Fruit fly (Drosophila melanogaster) Kc167 (cell line): ENCODE results near the gene LysRS.

Experiments
- Myc ChIP-seq: fragments of >200 bp; optimal IDR thresholded peaks from 2 replicates; lab custom pipeline; 2017; ENCODE audit warnings: missing external identifiers
- Sin3A ChIP-seq: fragments of >200 bp; optimal IDR thresholded peaks from 2 replicates; lab custom pipeline; 2018; ENCODE audit warnings: missing external identifiers
- h ChIP-seq: fragments of >200 bp; optimal IDR thresholded peaks from 3 replicates; lab custom pipeline; 2018; ENCODE audit warnings: missing external identifiers
- insv ChIP-seq: fragments of >200 bp; optimal IDR thresholded peaks from 3 replicates; lab custom pipeline; 2018; ENCODE audit warnings: missing external identifiers
- psq ChIP-seq: fragments of >200 bp; optimal IDR thresholded peaks from 2 replicates; lab custom pipeline; 2017; ENCODE audit warnings: missing external identifiers
- ttk ChIP-seq: sonication (Bioruptor generic); optimal IDR thresholded peaks from 2 replicates; lab custom pipeline; 2017; ENCODE audit warnings: missing external identifiers

The LysRS gene

dm6 chrX:9599158-9600082, 9.3 kb downstream of the LysRS start:
- TF ChIP-seq ttk (lab: Kevin White, UChicago): no peak
- no peak for TF ChIP-seq Myc (lab: Kevin White, UChicago)

DNA sequence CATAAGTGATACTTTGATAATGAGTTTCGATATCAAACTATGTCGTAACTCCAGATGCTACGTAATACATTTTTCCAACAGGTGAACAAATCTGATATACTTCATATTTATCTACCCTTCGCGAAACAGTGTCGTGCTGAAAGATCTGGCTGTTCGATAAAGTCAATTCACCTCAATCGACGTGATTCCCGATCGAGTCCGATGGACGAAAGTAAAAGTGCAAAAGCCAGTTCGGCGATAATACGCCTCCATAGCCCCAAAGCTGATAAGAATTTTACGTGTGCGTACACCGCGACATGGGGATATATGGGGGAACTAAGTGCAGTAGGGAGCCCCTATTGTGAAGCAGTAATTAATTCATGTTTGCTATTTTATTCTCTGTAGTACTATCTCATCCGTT, 10.6 kb downstream of the LysRS start:
- TF ChIP-seq Myc (lab: Kevin White, UChicago): no peak
- no peak for TF ChIP-seq psq (lab: Kevin White, UChicago)
- no peak for TF ChIP-seq Sin3A
- TF ChIP-seq h (lab: Kevin White, UChicago): no peak
- TF ChIP-seq ttk (lab: Kevin White, UChicago): no peak
- no peak for TF ChIP-seq insv (lab: Kevin White, UChicago)

- TF ChIP-seq Sin3A (no peak), psq (lab: Kevin White, UChicago) (no peak), insv (lab: Kevin White, UChicago) (no peak), ttk (lab: Kevin White, UChicago) (no peak), Myc (lab: Kevin White, UChicago) (no peak), h (lab: Kevin White, UChicago) (no peak)
Measured at dm6 chrX:9595312-9595931, 13.3 kb downstream of the LysRS start.

DNA sequence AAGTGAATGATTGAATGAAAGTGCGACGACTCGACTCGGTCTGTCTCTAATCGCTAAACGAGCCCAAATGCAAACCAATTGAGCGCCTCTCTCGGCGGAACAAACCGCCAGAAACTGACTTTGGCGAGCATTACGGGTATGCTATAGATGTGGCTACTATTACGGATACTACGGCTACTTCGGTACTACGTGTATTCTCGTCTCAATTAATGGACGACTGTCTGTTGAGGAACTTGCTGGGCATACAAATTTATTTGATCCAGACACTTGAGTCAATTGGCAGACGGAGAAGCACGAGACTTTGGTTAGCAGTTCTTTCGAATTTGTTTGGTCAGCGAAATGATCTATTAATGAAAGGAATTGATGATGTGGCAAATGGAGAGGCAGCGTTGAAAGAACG, 14.2 kb downstream of the LysRS start:
- TF ChIP-seq h (lab: Kevin White, UChicago) (no peak), Sin3A (no peak), ttk (lab: Kevin White, UChicago) (no peak), Myc (lab: Kevin White, UChicago) (no peak), psq (lab: Kevin White, UChicago) (no peak), insv (lab: Kevin White, UChicago) (no peak)

DNA sequence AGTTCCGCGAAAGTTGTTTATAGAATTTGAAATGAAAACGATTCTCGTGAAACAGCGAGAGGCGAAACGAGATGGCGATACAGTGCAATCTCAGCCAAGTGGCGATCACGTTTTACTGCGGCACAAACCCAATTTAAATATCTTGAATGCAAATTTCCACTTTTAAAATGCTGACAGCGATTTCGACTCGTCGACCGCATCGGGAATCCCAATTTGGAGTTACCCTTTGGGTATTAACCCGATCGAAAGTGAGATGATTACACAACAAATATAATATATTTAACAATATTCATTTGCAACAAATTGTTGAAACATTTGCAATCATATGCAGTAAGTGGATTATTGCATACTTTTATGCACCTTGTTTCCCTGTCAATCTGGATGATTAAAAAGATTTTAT, 18.1 kb downstream of the LysRS start:
- no peak for TF ChIP-seq psq (lab: Kevin White, UChicago)
- TF ChIP-seq h (lab: Kevin White, UChicago): no peak
- TF ChIP-seq insv (lab: Kevin White, UChicago): no peak
- no peak for TF ChIP-seq Myc (lab: Kevin White, UChicago)
- no peak for TF ChIP-seq Sin3A
- TF ChIP-seq ttk (lab: Kevin White, UChicago): no peak

DNA sequence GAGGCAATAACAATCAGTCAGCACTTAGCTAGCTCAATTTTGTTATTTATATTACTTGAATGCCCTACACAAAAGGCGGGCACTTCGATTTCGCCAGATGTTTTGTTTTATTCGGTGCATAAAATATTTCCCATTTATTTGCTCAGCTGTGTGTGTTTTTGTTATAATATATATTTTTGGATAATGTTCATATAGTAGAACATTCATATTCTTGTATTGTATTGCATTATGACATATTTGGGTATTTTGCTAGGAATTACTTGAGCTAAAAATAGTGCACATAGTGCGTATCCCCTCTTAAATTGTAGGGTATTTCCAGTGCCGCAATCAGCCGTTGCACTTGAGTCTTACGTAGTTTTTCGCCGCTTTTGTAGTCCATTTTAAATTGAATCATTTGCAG, 18.8 kb downstream of the LysRS start:
- TF ChIP-seq ttk (lab: Kevin White, UChicago): no peak
- no peak for TF ChIP-seq Myc (lab: Kevin White, UChicago)
- TF ChIP-seq Sin3A: no peak
- TF ChIP-seq insv (lab: Kevin White, UChicago): no peak
- no peak for TF ChIP-seq h (lab: Kevin White, UChicago)
- TF ChIP-seq psq (lab: Kevin White, UChicago): no peak

DNA sequence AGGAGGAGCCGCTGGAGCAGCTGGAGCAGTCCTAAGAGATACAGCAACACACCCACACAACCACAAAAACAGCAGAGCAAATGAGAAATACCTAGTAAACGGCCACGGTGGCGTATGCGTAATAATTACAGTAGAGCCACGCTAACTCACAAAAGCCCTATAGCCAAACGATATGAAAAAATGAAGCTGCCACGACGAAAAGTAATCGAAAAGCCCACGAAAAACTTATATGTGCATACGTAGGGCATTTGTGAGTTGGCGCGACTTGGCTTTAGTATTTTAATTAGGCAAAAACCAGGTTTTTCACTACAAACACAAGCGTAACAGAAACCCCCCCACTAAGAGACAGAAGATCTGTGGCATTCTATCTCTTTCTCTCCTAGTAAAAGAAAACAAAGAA, 20.8 kb downstream of the LysRS start:
- TF ChIP-seq insv (lab: Kevin White, UChicago) (no peak), Myc (lab: Kevin White, UChicago) (no peak), ttk (lab: Kevin White, UChicago) (no peak), psq (lab: Kevin White, UChicago) (no peak), h (lab: Kevin White, UChicago) (no peak), Sin3A (no peak)

DNA sequence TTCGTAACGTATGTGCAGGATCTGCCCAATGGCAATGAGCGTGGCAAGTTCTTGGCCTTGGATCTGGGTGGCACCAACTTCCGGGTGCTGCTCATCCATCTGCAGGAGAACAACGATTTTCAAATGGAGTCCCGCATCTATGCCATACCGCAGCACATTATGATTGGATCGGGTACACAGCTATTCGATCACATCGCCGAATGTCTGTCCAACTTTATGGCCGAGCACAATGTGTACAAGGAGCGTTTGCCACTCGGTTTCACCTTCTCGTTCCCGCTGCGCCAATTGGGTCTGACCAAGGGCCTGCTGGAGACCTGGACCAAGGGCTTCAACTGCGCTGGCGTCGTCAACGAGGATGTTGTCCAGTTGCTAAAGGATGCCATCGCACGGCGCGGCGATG, 22.1 kb downstream of the LysRS start:
- TF ChIP-seq ttk (lab: Kevin White, UChicago) (peak; percentile 99), Sin3A (no peak)

DNA sequence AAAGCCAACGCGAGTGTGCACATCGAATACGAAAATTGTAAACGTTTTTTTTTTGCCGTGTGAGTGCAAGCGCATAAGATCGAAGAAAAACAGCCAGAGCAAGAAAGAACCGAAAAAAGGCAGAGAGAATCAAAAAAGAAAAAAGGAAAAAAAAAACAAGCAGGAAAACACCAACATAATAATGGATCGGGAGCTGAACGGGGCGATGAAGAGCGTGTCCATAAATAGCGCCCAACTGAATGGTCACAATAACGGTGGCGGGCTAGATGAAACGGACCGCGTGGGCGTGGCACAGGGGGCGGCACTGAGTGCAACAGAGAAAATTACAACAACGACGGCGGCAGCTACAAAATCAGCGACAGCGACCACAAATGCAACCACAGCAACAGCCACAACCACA, 22.6 kb downstream of the LysRS start:
- TF ChIP-seq insv (lab: Kevin White, UChicago): no peak
- no peak for TF ChIP-seq psq (lab: Kevin White, UChicago)
- no peak for TF ChIP-seq h (lab: Kevin White, UChicago)
- no peak for TF ChIP-seq Myc (lab: Kevin White, UChicago)
- no peak for TF ChIP-seq ttk (lab: Kevin White, UChicago)
- no peak for TF ChIP-seq Sin3A

DNA sequence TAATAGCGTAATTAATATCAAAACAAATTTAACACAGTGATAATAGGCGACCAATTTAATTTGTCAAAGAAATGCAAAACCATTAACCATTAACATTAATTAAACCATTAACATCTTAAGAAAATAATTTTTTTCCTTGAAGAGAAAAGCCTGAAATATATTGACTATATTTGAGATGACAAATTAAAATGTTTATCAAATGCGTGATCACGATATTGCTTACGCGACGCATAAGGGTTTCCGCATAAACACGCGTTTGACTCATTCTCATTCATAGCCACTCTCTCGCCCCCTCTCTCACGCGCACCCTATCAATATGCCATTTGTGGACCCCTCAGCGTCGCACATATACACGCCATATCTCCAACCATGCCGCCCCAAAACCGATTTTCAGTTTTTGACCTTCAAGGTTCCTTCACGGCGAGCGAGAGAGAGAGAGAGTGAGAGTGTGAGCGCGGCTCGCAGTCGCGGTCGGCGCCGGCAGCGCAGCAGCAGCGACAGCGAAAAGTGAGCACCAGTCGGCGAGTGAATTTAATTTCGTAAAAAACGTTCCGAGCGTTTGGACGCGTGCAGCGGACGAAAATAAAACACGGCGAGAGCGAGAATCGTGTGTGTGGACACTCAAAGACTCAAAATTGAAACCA, 23.2 kb downstream of the LysRS start, which contains the start of gene Hex-A:
Gene Hex-A (plus strand): TSS at position 317 of the 644 bp plus-strand sequence.
- TF ChIP-seq ttk (lab: Kevin White, UChicago): no peak
- TF ChIP-seq insv (lab: Kevin White, UChicago): no peak
- no peak for TF ChIP-seq Sin3A
- TF ChIP-seq psq (lab: Kevin White, UChicago): no peak
- TF ChIP-seq h (lab: Kevin White, UChicago): no peak
- no peak for TF ChIP-seq Myc (lab: Kevin White, UChicago)

DNA sequence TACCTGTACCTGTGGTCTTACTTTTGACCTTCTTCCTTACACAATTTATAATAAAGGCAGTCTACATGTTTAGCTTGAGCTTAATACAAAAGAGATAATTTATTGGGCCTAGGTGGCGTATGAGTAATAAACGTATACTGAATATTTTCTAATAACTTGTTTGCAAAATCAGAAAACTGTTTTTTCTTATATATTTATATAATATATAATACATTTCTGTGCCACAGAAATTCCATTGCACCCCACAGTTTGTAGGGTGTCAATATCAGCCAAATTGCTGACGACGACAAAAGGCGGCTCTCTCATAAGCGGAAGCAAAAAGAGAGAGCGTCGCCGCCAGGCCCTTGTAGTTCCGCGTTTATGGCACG, 23.8 kb downstream of the LysRS start:
- TF ChIP-seq Sin3A: no peak
- no peak for TF ChIP-seq insv (lab: Kevin White, UChicago)
- no peak for TF ChIP-seq psq (lab: Kevin White, UChicago)
- TF ChIP-seq h (lab: Kevin White, UChicago): no peak
- TF ChIP-seq Myc (lab: Kevin White, UChicago): no peak
- TF ChIP-seq ttk (lab: Kevin White, UChicago): no peak
